Worm (Caenorhabditis elegans) whole organism, L1 larva: ENCODE measurements around the gene asp-16.

Experiments
- aha-1 ChIP-seq: fragments of 150-350 bp; optimal IDR thresholded peaks from 2 replicates; lab custom pipeline; 2014; ENCODE audit warnings: missing biosample characterization, missing genetic modification characterization
- ama-1 ChIP-seq: fragments of 150-350 bp; optimal IDR thresholded peaks from 2 replicates; lab custom pipeline; 2014
- efl-1 ChIP-seq, 4 experiments: fragments of 150-350 bp; optimal IDR thresholded peaks in 3 of 4; peaks in 1 of 4; 1 replicate in 1 of 4; 2 replicates in 3 of 4; lab custom pipeline; 2014; ENCODE audit warnings: missing biosample characterization in 2 of 4, missing genetic modification characterization in 2 of 4, missing genetic modification reagents in 2 of 4
- elt-3 ChIP-seq, 6 experiments: fragments of 150-350 bp in 1 of 6; sonication (generic microtip); optimal IDR thresholded peaks; 2 replicates each; lab custom pipeline; 2017 to 2018; ENCODE audit warnings: missing biosample characterization in 6 of 6, missing genetic modification characterization in 6 of 6, inconsistent platforms in 1 of 6
- jun-1 ChIP-seq: fragments of 150-350 bp; optimal IDR thresholded peaks from 2 replicates; lab custom pipeline; 2014; ENCODE audit warnings: missing biosample characterization, missing genetic modification reagents, missing genetic modification characterization
- lsy-2 ChIP-seq, 2 experiments: fragments of 150-350 bp; optimal IDR thresholded peaks; 2 replicates each; lab custom pipeline; 2014; ENCODE audit warnings: missing biosample characterization in 2 of 2, missing genetic modification characterization in 2 of 2
- mep-1 ChIP-seq: fragments of 150-350 bp; optimal IDR thresholded peaks from 2 replicates; lab custom pipeline; 2014; ENCODE audit warnings: missing biosample characterization, missing genetic modification characterization
- nhr-28 ChIP-seq: fragments of 150-350 bp; optimal IDR thresholded peaks from 2 replicates; lab custom pipeline; 2014; ENCODE audit warnings: missing biosample characterization, missing genetic modification characterization
- nhr-76 ChIP-seq: sonication (generic microtip); optimal IDR thresholded peaks from 2 replicates; lab custom pipeline; 2017; ENCODE audit warnings: missing biosample characterization, missing genetic modification characterization
- nhr-77 ChIP-seq: fragments of 150-350 bp; optimal IDR thresholded peaks from 2 replicates; lab custom pipeline; 2014; ENCODE audit warnings: missing biosample characterization, missing genetic modification characterization
- unc-62 ChIP-seq: fragments of 150-350 bp; optimal IDR thresholded peaks from 2 replicates; lab custom pipeline; 2014; ENCODE audit warnings: missing biosample characterization, missing genetic modification reagents, missing genetic modification characterization
- zag-1 ChIP-seq: fragments of 150-350 bp; optimal IDR thresholded peaks from 2 replicates; lab custom pipeline; 2014; ENCODE audit warnings: missing biosample characterization, missing genetic modification characterization

- TF ChIP-seq lsy-2 (tag; optimal IDR thresholded peaks at IDR 0.05; lab: Kevin White, UChicago) (no peak), efl-1 (optimal IDR thresholded peaks at IDR 0.05; lab: Kevin White, UChicago) (no peak), efl-1 (GFP tag; optimal IDR thresholded peaks at IDR 0.05 in 1 of 2; lab: Kevin White, UChicago) (no peak), aha-1 (tag; lab: Kevin White, UChicago) (no peak), nhr-76 (tag; lab: Kevin White, UChicago) (no peak), elt-3 (tag; optimal IDR thresholded peaks at IDR 0.05; lab: Kevin White, UChicago) (no peak), unc-62 (no peak), zag-1 (no peak), jun-1 (tag; lab: Kevin White, UChicago) (no peak), nhr-77 (tag; lab: Kevin White, UChicago) (no peak), ama-1 (no peak), nhr-28 (no peak), mep-1 (no peak)
Measured at ce11 chrV:19001656-19002055, 40.7 kb downstream of the asp-16 start, which contains the start of gene Y39B6A.33.
